Worm (Caenorhabditis elegans) whole organism, late embryonic: ENCODE measurements around the gene acd-4.

Experiments used
- che-1 ChIP-seq: sonication (generic microtip); optimal IDR thresholded peaks from 2 replicates; lab custom pipeline; 2016; ENCODE audit warnings: mild to moderate bottlenecking, missing genetic modification characterization, missing compliant biosample characterization
- npax-4 ChIP-seq: sonication (generic microtip); optimal IDR thresholded peaks from 2 replicates; lab custom pipeline; 2016; ENCODE audit warnings: missing genetic modification characterization, missing compliant biosample characterization
- tbx-2 ChIP-seq: sonication (generic microtip); optimal IDR thresholded peaks from 2 replicates; lab custom pipeline; 2016; ENCODE audit warnings: missing genetic modification characterization, missing compliant biosample characterization

DNA sequence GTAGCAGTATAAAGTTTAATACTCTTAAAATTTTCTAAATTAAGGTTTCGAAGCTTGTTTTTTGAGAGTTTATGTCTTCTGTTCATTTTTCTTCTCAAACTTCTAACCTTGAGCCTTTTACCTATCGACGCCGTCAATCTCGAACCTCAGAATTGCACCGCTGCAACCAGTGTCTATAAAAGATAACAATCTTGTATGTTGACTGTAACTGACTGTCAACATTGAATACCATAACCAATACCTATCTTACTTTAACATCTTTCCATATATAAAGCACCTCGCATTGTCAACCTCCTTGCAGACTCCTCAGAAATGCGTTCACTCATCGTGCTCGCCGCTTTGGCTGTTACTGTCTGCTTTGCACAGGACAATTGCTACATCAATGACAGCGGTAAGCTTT lies 19.3 kb upstream of the acd-4 start, which contains the start of gene grd-5:
- TF ChIP-seq tbx-2 (tag; lab: Kevin White, UChicago): no peak
- no peak for TF ChIP-seq che-1
- TF ChIP-seq npax-4 (tag; lab: Kevin White, UChicago): no peak
